Fruit fly (Drosophila melanogaster) whole organism, embryonic: Measurements from ENCODE around the gene CG13031.

Experiments
- BtbVII ChIP-seq: fragments of 200-800 bp; sonication (Bioruptor generic); optimal IDR thresholded peaks from 3 replicates; lab custom pipeline; 2017; ENCODE audit warnings: missing biosample characterization, mild to moderate bottlenecking, missing genetic modification characterization
- CG10565 ChIP-seq: fragments of 200-800 bp; sonication (Bioruptor generic); optimal IDR thresholded peaks from 3 replicates; lab custom pipeline; 2016; ENCODE audit warnings: missing biosample characterization, mild to moderate bottlenecking, missing genetic modification characterization
- CG11085 ChIP-seq: fragments of 200-800 bp; sonication (Bioruptor generic); IDR thresholded peaks from 2 replicates; pipeline ENCODE4 v1.3.6; 2022; ENCODE audit warnings: missing biosample characterization, missing genetic modification characterization
- CG11093 ChIP-seq: fragments of 200-800 bp; sonication (Bioruptor generic); IDR thresholded peaks from 3 replicates; pipeline ENCODE4 v1.3.6; 2022; ENCODE audit warnings: missing biosample characterization, missing genetic modification characterization
- CG12155 ChIP-seq: fragments of 200-800 bp; sonication (Bioruptor generic); optimal IDR thresholded peaks from 3 replicates; lab custom pipeline; 2016; ENCODE audit warnings: missing biosample characterization, missing genetic modification characterization
- CG1233 ChIP-seq: fragments of 200-800 bp; sonication (Bioruptor generic); optimal IDR thresholded peaks from 4 replicates; lab custom pipeline; 2018; ENCODE audit warnings: missing biosample characterization, mild to moderate bottlenecking, missing genetic modification characterization
- CG12769 ChIP-seq: fragments of 200-800 bp; sonication (Bioruptor generic); optimal IDR thresholded peaks from 2 replicates; lab custom pipeline; 2019; ENCODE audit warnings: missing biosample characterization, mild to moderate bottlenecking, missing genetic modification characterization, moderate library complexity
- CG14710 ChIP-seq: fragments of 200-800 bp; sonication (Bioruptor generic); optimal IDR thresholded peaks from 3 replicates; lab custom pipeline; 2019; ENCODE audit warnings: missing biosample characterization, mild to moderate bottlenecking, missing genetic modification characterization, moderate library complexity
- CG1529 ChIP-seq: fragments of 200-800 bp; sonication (Bioruptor generic); optimal IDR thresholded peaks from 3 replicates; lab custom pipeline; 2018; ENCODE audit warnings: missing biosample characterization, missing genetic modification characterization
- CG16815 ChIP-seq: fragments of 200-800 bp; sonication (Bioruptor generic); optimal IDR thresholded peaks from 3 replicates; lab custom pipeline; 2017; ENCODE audit warnings: missing biosample characterization, mild to moderate bottlenecking, missing genetic modification characterization
- CG2116 ChIP-seq: fragments of 200-800 bp; sonication (Bioruptor generic); optimal IDR thresholded peaks from 3 replicates; lab custom pipeline; 2018; ENCODE audit warnings: missing biosample characterization, mild to moderate bottlenecking, missing genetic modification characterization
- CG2202 ChIP-seq: fragments of 200-800 bp; sonication (Bioruptor generic); optimal IDR thresholded peaks from 2 replicates; lab custom pipeline; 2018; ENCODE audit warnings: missing biosample characterization, mild to moderate bottlenecking, missing genetic modification characterization
- CG32532 ChIP-seq: fragments of 200-800 bp; sonication (Bioruptor generic); IDR thresholded peaks from 2 replicates; pipeline ENCODE4 v1.3.6; 2022; ENCODE audit warnings: missing biosample characterization, missing genetic modification characterization
- CG4820 ChIP-seq: fragments of 200-800 bp; sonication (Bioruptor generic); optimal IDR thresholded peaks from 3 replicates; lab custom pipeline; 2016; ENCODE audit warnings: missing biosample characterization, missing genetic modification characterization
- CG6654 ChIP-seq: fragments of 200-800 bp; sonication (Bioruptor generic); optimal IDR thresholded peaks from 2 replicates; lab custom pipeline; 2017; ENCODE audit warnings: missing biosample characterization, mild to moderate bottlenecking, missing genetic modification characterization
- CG6689 ChIP-seq: fragments of 200-800 bp; sonication (Bioruptor generic); IDR thresholded peaks from 2 replicates; pipeline ENCODE4 v1.3.6; 2022; ENCODE audit warnings: missing biosample characterization, missing genetic modification characterization
- CG8089 ChIP-seq: fragments of 200-800 bp; sonication (Bioruptor generic); optimal IDR thresholded peaks from 3 replicates; lab custom pipeline; 2016; ENCODE audit warnings: missing biosample characterization, missing genetic modification characterization
- CG8281 ChIP-seq: fragments of 200-800 bp; sonication (Bioruptor generic); optimal IDR thresholded peaks from 2 replicates; lab custom pipeline; 2018; ENCODE audit warnings: missing biosample characterization, mild to moderate bottlenecking, missing genetic modification characterization, moderate library complexity
- CG8388 ChIP-seq: fragments of 200-800 bp; sonication (Bioruptor generic); optimal IDR thresholded peaks from 2 replicates; lab custom pipeline; 2019; ENCODE audit warnings: missing biosample characterization, mild to moderate bottlenecking, missing genetic modification characterization, moderate library complexity
- CG8924 ChIP-seq: fragments of 200-800 bp; optimal IDR thresholded peaks from 3 replicates; lab custom pipeline; 2019; ENCODE audit warnings: missing biosample characterization, mild to moderate bottlenecking, missing genetic modification characterization, moderate library complexity
- CG9437 ChIP-seq: fragments of 200-800 bp; sonication (Bioruptor generic); optimal IDR thresholded peaks from 2 replicates; lab custom pipeline; 2018; ENCODE audit warnings: missing biosample characterization, mild to moderate bottlenecking, missing genetic modification characterization
- CG9727 ChIP-seq: fragments of 200-800 bp; sonication (Bioruptor generic); optimal IDR thresholded peaks from 3 replicates; lab custom pipeline; 2017; ENCODE audit warnings: missing biosample characterization, mild to moderate bottlenecking, missing genetic modification characterization
- Elba2 ChIP-seq: fragments of 200-800 bp; sonication (Bioruptor generic); optimal IDR thresholded peaks from 3 replicates; lab custom pipeline; 2016; ENCODE audit warnings: missing biosample characterization, missing genetic modification characterization
- Ets65A ChIP-seq: fragments of 200-800 bp; sonication (Bioruptor generic); peaks from one replicate; lab custom pipeline; 2016; ENCODE audit warnings: missing biosample characterization, missing genetic modification characterization
- GATAe ChIP-seq: fragments of 200-800 bp; sonication (Bioruptor generic); conservative IDR thresholded peaks from 2 replicates; pipeline ENCODE4 v1.3.6; 2022; ENCODE audit warnings: missing biosample characterization, missing genetic modification characterization
- Gug ChIP-seq: fragments of 200-800 bp; sonication (Bioruptor generic); IDR thresholded peaks from 4 replicates; pipeline ENCODE4 v1.3.6; 2022; ENCODE audit warnings: missing biosample characterization, missing genetic modification characterization
- Hand ChIP-seq: fragments of 200-800 bp; sonication (Bioruptor generic); optimal IDR thresholded peaks from 2 replicates; lab custom pipeline; 2017; ENCODE audit warnings: mild to moderate bottlenecking, missing biosample characterization, missing genetic modification reagents, missing genetic modification characterization
- Hr78 ChIP-seq, 2 experiments: fragments of 200-800 bp in 1 of 2; fragments of >200 bp in 1 of 2; sonication (Bioruptor generic) in 1 of 2; optimal IDR thresholded peaks; 2 replicates each; lab custom pipeline; 2017 to 2019; ENCODE audit warnings: missing biosample characterization in 2 of 2, missing genetic modification characterization in 2 of 2, mild to moderate bottlenecking in 1 of 2, moderate library complexity in 1 of 2
- Nf-YA ChIP-seq: fragments of 200-800 bp; sonication (Bioruptor generic); IDR thresholded peaks from 2 replicates; pipeline ENCODE4 v1.3.6; 2022; ENCODE audit warnings: missing biosample characterization, missing genetic modification characterization
- Nf-YB ChIP-seq: fragments of 200-800 bp; sonication (Bioruptor generic); optimal IDR thresholded peaks from 3 replicates; lab custom pipeline; 2019; ENCODE audit warnings: missing biosample characterization, mild to moderate bottlenecking, missing genetic modification characterization, moderate library complexity
- NfI ChIP-seq: fragments of 200-800 bp; sonication (Bioruptor generic); optimal IDR thresholded peaks from 3 replicates; lab custom pipeline; 2018; ENCODE audit warnings: missing biosample characterization, mild to moderate bottlenecking, missing genetic modification characterization, moderate library complexity
- Pdp1 ChIP-seq, 2 experiments: fragments of 200-800 bp; sonication (Bioruptor generic); optimal IDR thresholded peaks; 3 replicates each; lab custom pipeline; 2016; ENCODE audit warnings: missing biosample characterization in 2 of 2, missing genetic modification characterization in 2 of 2, mild to moderate bottlenecking in 1 of 2, moderate library complexity in 1 of 2
- Ssrp ChIP-seq: fragments of 200-800 bp; sonication (Bioruptor generic); optimal IDR thresholded peaks from 2 replicates; lab custom pipeline; 2018; ENCODE audit warnings: missing biosample characterization, mild to moderate bottlenecking, missing genetic modification characterization, moderate library complexity
- Vsx1 ChIP-seq: fragments of 200-800 bp; sonication (Bioruptor generic); optimal IDR thresholded peaks from 2 replicates; lab custom pipeline; 2017; ENCODE audit warnings: missing biosample characterization, mild to moderate bottlenecking, missing genetic modification characterization, missing genetic modification reagents
- ato ChIP-seq: fragments of 200-800 bp; sonication (Bioruptor generic); IDR thresholded peaks from 2 replicates; pipeline ENCODE4 v1.3.6; 2022; ENCODE audit warnings: missing biosample characterization, missing genetic modification characterization; ENCODE audit not compliant: partially characterized antibody
- bbx ChIP-seq: fragments of 200-800 bp; sonication (Bioruptor generic); IDR thresholded peaks from 2 replicates; pipeline ENCODE4 v1.3.6; 2022; ENCODE audit warnings: missing biosample characterization, missing genetic modification characterization; ENCODE audit not compliant: partially characterized antibody
- cad ChIP-seq: fragments of >200 bp; optimal IDR thresholded peaks from 2 replicates; lab custom pipeline; 2017; ENCODE audit warnings: missing biosample characterization, missing genetic modification characterization
- grn ChIP-seq: fragments of 200-800 bp; sonication (Bioruptor generic); optimal IDR thresholded peaks from 3 replicates; lab custom pipeline; 2017; ENCODE audit warnings: missing biosample characterization, missing genetic modification characterization
- ind ChIP-seq: fragments of 200-800 bp; sonication (Bioruptor generic); optimal IDR thresholded peaks from 3 replicates; lab custom pipeline; 2016; ENCODE audit warnings: missing biosample characterization, missing genetic modification characterization
- kni ChIP-seq: fragments of 200-800 bp; sonication (Bioruptor generic); optimal IDR thresholded peaks from 3 replicates; lab custom pipeline; 2017; ENCODE audit warnings: mild to moderate bottlenecking, missing biosample characterization, missing genetic modification reagents, missing genetic modification characterization
- luna ChIP-seq: fragments of 200-800 bp; sonication (Bioruptor generic); optimal IDR thresholded peaks from 2 replicates; lab custom pipeline; 2016; ENCODE audit warnings: missing biosample characterization, missing genetic modification characterization
- odd ChIP-seq: fragments of 200-800 bp; sonication (Bioruptor generic); optimal IDR thresholded peaks from 2 replicates; lab custom pipeline; 2017; ENCODE audit warnings: missing biosample characterization, mild to moderate bottlenecking, missing genetic modification characterization
- run ChIP-seq: fragments of 200-800 bp; sonication (Bioruptor generic); optimal IDR thresholded peaks from 3 replicates; lab custom pipeline; 2018; ENCODE audit warnings: missing biosample characterization, mild to moderate bottlenecking, missing genetic modification characterization
- sima ChIP-seq: fragments of 200-800 bp; sonication (Bioruptor generic); optimal IDR thresholded peaks from 2 replicates; lab custom pipeline; 2016; ENCODE audit warnings: missing biosample characterization, missing genetic modification characterization
- ttk ChIP-seq: fragments of 200-800 bp; sonication (Bioruptor generic); IDR thresholded peaks from 2 replicates; pipeline ENCODE4 v2.1.2; 2022; ENCODE audit warnings: missing biosample characterization, missing genetic modification characterization
- unc-4 ChIP-seq: fragments of 200-800 bp; sonication (Bioruptor generic); IDR thresholded peaks from 2 replicates; pipeline ENCODE4 v1.3.6; 2022; ENCODE audit warnings: missing biosample characterization, missing genetic modification characterization; ENCODE audit not compliant: partially characterized antibody
- vvl ChIP-seq: fragments of 200-800 bp; sonication (Bioruptor generic); IDR thresholded peaks from 2 replicates; pipeline ENCODE4 v1.3.6; 2022; ENCODE audit warnings: missing biosample characterization, missing genetic modification characterization
- wdn ChIP-seq: fragments of 200-800 bp; sonication (Bioruptor generic); IDR thresholded peaks from 2 replicates; pipeline ENCODE4 v1.3.6; 2022; ENCODE audit warnings: missing biosample characterization, missing genetic modification characterization

The CG13031 gene

dm6 chr3L:16765647-16766628, 41.3 kb downstream of the CG13031 start, which contains the start of gene Nrt (continued):
- TF ChIP-seq CG1233 (GFP tag; lab: Kevin White, UChicago) (peak; percentile 59), grn (GFP tag; lab: Kevin White, UChicago) (no peak), run (tag; lab: Kevin White, UChicago) (peak; percentile 27), CG14710 (tag; lab: Kevin White, UChicago) (peak; percentile 70), ind (peak; percentile 42), ttk (peak; percentile 65; the same call in 1 of the 2 replicates), CG6689 (GFP tag; lab: Robert Waterston, UW) (peak; percentile 73), vvl (GFP tag; lab: Robert Waterston, UW) (peak; percentile 79), CG12769 (peak; percentile 47), Hand (GFP tag; lab: Kevin White, UChicago) (peak; percentile 36), CG11093 (GFP tag; lab: Robert Waterston, UW) (no peak), CG12155 (peak; percentile 12), wdn (no peak), CG8388 (GFP tag; lab: Kevin White, UChicago) (peak; percentile 74), CG6654 (GFP tag; lab: Kevin White, UChicago) (no peak), unc-4 (GFP tag; lab: Robert Waterston, UW) (no peak), Nf-YA (no peak), CG8281 (tag; lab: Kevin White, UChicago) (no peak), CG8924 (tag; lab: Kevin White, UChicago) (peak; percentile 82), luna (GFP tag; lab: Kevin White, UChicago) (no peak), kni (peak; percentile 9), Nf-YB (GFP tag; lab: Kevin White, UChicago) (peak; percentile 19), odd (GFP tag; lab: Kevin White, UChicago) (peak; percentile 69), CG9437 (no peak), CG2116 (peak; percentile 42), CG11085 (GFP tag; lab: Robert Waterston, UW) (no peak), CG2202 (tag; lab: Kevin White, UChicago) (peak; percentile 66), CG10565 (GFP tag; lab: Kevin White, UChicago) (no peak), Gug (GFP tag; lab: Robert Waterston, UW) (no peak), sima (GFP tag; lab: Kevin White, UChicago) (no peak), Ssrp (tag; lab: Kevin White, UChicago) (peak; percentile 50), BtbVII (GFP tag; lab: Kevin White, UChicago) (peak; percentile 63), CG16815 (GFP tag; lab: Kevin White, UChicago) (peak; percentile 18), CG1529 (GFP tag; lab: Kevin White, UChicago) (peak; percentile 33), Hr78 (GFP tag; optimal IDR thresholded peaks at IDR 0.05; lab: Kevin White, UChicago) (peak in 1 of 2 experiments; percentile 21), CG4820 (GFP tag; lab: Kevin White, UChicago) (peak; percentile 8), Ets65A (peak; percentile 39), NfI (peak; percentile 49), bbx (peak; percentile 50; the same call in 1 of the 2 replicates), Vsx1 (GFP tag; lab: Kevin White, UChicago) (peak; percentile 56), CG8089 (GFP tag; lab: Kevin White, UChicago) (peak; percentile 9), Pdp1 (GFP tag; optimal IDR thresholded peaks at IDR 0.05; lab: Kevin White, UChicago) (peak in 1 of 2 experiments; percentile 28), CG9727 (GFP tag; lab: Kevin White, UChicago) (peak; percentile 66), ato (peak; percentile 43; the same call in 1 of the 2 replicates), CG32532 (GFP tag; lab: Robert Waterston, UW) (peak; percentile 73), Elba2 (GFP tag; lab: Kevin White, UChicago) (peak; percentile 95), cad (GFP tag; lab: Kevin White, UChicago) (no peak), GATAe (GFP tag; lab: Robert Waterston, UW) (no peak)
